Fruit fly (Drosophila melanogaster): ENCODE data around the gene Gp93.
A peak's percentile ranks its signal among the peaks of the same experiment; 100 is the strongest.

The Gp93 gene

DNA sequence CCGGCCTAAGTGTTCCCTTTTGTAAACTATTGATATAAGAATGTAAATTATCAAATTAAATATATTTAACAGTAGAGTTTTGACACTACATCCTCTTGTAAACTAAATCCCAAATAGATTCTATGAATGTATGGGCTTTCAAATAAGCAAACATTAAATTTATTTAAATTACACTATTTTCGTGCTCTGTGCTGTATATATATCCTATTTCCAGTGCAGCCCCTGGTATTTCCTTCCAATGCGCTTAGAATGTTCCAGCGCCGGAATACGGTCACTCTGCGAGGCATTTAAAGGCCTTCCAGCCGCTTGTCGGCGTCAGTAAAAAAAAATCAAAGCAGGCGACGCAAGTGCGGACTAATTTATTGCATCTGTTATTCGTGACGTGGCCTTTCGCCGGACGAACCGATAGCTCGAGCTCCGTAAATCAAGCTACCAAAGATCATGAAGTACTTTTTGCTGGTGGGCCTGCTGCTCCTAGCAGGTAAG, at the start of gene Gp93 (continued):
- TF ChIP-seq CG2712 (tag; optimal IDR thresholded peaks at IDR 0.05): peak; percentile 74
- TF ChIP-seq wor (GFP tag; IDR thresholded peaks at IDR 0.05): 0 out of 2 replicates have a peak, but pooled peaks have one; percentile 19
- TF ChIP-seq ems (GFP tag; optimal IDR thresholded peaks at IDR 0.05): peak; percentile 41
- peak; percentile 6 for TF ChIP-seq Elba2 (GFP tag; optimal IDR thresholded peaks at IDR 0.05)
- TF ChIP-seq CG9876 (GFP tag; optimal IDR thresholded peaks at IDR 0.05): no peak
- TF ChIP-seq CG3281 (GFP tag; optimal IDR thresholded peaks at IDR 0.05): peak; percentile 48
- TF ChIP-seq fu2 (GFP tag; optimal IDR thresholded peaks at IDR 0.05): no peak
- no peak for TF ChIP-seq jumu (GFP tag; optimal IDR thresholded peaks at IDR 0.05)
- TF ChIP-seq C15 (GFP tag; IDR thresholded peaks at IDR 0.05): no peak
- TF ChIP-seq pho (GFP tag; optimal IDR thresholded peaks at IDR 0.05): peak; percentile 15
- no peak for TF ChIP-seq CG10147 (GFP tag; optimal IDR thresholded peaks at IDR 0.05)
- peak; percentile 54 for TF ChIP-seq CG2116 (GFP tag; optimal IDR thresholded peaks at IDR 0.05)
- TF ChIP-seq h (optimal IDR thresholded peaks at IDR 0.05): no peak
- TF ChIP-seq CG2678 (tag; optimal IDR thresholded peaks at IDR 0.05): peak; percentile 69
- peak; percentile 55; the same call in 1 of the 2 replicates for TF ChIP-seq amos (GFP tag; IDR thresholded peaks at IDR 0.05; ENCODE audit: partially characterized antibody)
- TF ChIP-seq Rfx (GFP tag; IDR thresholded peaks at IDR 0.05): peak; percentile 80
- TF ChIP-seq tgo (GFP tag; IDR thresholded peaks at IDR 0.05): peak; percentile 71; the same call in 2 of the 3 replicates
- TF ChIP-seq Ets65A (GFP tag): peak; percentile 72
- TF ChIP-seq CG11085 (GFP tag; IDR thresholded peaks at IDR 0.05): peak; percentile 56
- no peak for TF ChIP-seq CG8944 (GFP tag; optimal IDR thresholded peaks at IDR 0.05)
- TF ChIP-seq Hand (GFP tag; optimal IDR thresholded peaks at IDR 0.05): peak; percentile 19
- TF ChIP-seq Tbp (GFP tag; optimal IDR thresholded peaks at IDR 0.05): no peak
- TF ChIP-seq sna (GFP tag; IDR thresholded peaks at IDR 0.05; ENCODE audit: partially characterized antibody): no peak
- TF ChIP-seq Abd-B (GFP tag; optimal IDR thresholded peaks at IDR 0.05): peak; percentile 61
- peak; percentile 6 for TF ChIP-seq CG4617 (GFP tag; optimal IDR thresholded peaks at IDR 0.05; ENCODE audit: borderline replicate concordance)
- peak; percentile 26 for TF ChIP-seq pfk (GFP tag; optimal IDR thresholded peaks at IDR 0.05)
- TF ChIP-seq CG5180 (GFP tag; optimal IDR thresholded peaks at IDR 0.05): no peak
- TF ChIP-seq CG15073 (GFP tag; optimal IDR thresholded peaks at IDR 0.05): no peak
- TF ChIP-seq Dp (GFP tag; optimal IDR thresholded peaks at IDR 0.05): no peak
- TF ChIP-seq D19B (GFP tag; optimal IDR thresholded peaks at IDR 0.05): no peak
- no peak for TF ChIP-seq Doc2 (GFP tag; IDR thresholded peaks at IDR 0.05)
- TF ChIP-seq row (GFP tag; IDR thresholded peaks at IDR 0.05): peak; percentile 79
- no peak for TF ChIP-seq CG3065 (GFP tag; optimal IDR thresholded peaks at IDR 0.05)
- peak; percentile 47 for TF ChIP-seq CG17359 (tag; optimal IDR thresholded peaks at IDR 0.05)
- TF ChIP-seq CG2875 (GFP tag; optimal IDR thresholded peaks at IDR 0.05): peak; percentile 18
- peak; percentile 55; the same call in 1 of the 2 replicates for TF ChIP-seq ttk (GFP tag; IDR thresholded peaks at IDR 0.05)
- peak; percentile 38; the same call in 1 of the 2 replicates for TF ChIP-seq Rx (GFP tag; IDR thresholded peaks at IDR 0.05)
- no peak for TF ChIP-seq hb (GFP tag; IDR thresholded peaks at IDR 0.05; ENCODE audit: partially characterized antibody)
- TF ChIP-seq twi (tag; optimal IDR thresholded peaks at IDR 0.05): peak; percentile 31
- TF ChIP-seq CG3407 (GFP tag; optimal IDR thresholded peaks at IDR 0.05): no peak
- TF ChIP-seq CG11560 (tag; IDR thresholded peaks at IDR 0.05): no peak
- TF ChIP-seq zf30C (GFP tag; optimal IDR thresholded peaks at IDR 0.05): no peak
- peak; percentile 42 for TF ChIP-seq sug (tag; optimal IDR thresholded peaks at IDR 0.05)
- no peak for TF ChIP-seq CG16779 (GFP tag; IDR thresholded peaks at IDR 0.05)
- TF ChIP-seq CG6791 (GFP tag; IDR thresholded peaks at IDR 0.05; ENCODE audit: partially characterized antibody): no peak
- no peak for TF ChIP-seq CG6683 (GFP tag; optimal IDR thresholded peaks at IDR 0.05)
- no peak for TF ChIP-seq CG1529 (GFP tag; optimal IDR thresholded peaks at IDR 0.05)
- peak; percentile 49; the same call in 1 of the 3 replicates for TF ChIP-seq croc (GFP tag; conservative IDR thresholded peaks at IDR 0.05)
- TF ChIP-seq Dbx (GFP tag; IDR thresholded peaks at IDR 0.05): peak; percentile 52; the same call in 1 of the 3 replicates
- no peak; the same call in 1 of the 2 replicates for TF ChIP-seq CG4360 (GFP tag; IDR thresholded peaks at IDR 0.05)
- TF ChIP-seq CG31224 (GFP tag; IDR thresholded peaks at IDR 0.05): peak; percentile 47; the same call in 1 of the 2 replicates

Measured in whole organism, embryonic.